Fruit fly (Drosophila melanogaster): ENCODE measurements around the gene Sirt7.

The Sirt7 gene

DNA sequence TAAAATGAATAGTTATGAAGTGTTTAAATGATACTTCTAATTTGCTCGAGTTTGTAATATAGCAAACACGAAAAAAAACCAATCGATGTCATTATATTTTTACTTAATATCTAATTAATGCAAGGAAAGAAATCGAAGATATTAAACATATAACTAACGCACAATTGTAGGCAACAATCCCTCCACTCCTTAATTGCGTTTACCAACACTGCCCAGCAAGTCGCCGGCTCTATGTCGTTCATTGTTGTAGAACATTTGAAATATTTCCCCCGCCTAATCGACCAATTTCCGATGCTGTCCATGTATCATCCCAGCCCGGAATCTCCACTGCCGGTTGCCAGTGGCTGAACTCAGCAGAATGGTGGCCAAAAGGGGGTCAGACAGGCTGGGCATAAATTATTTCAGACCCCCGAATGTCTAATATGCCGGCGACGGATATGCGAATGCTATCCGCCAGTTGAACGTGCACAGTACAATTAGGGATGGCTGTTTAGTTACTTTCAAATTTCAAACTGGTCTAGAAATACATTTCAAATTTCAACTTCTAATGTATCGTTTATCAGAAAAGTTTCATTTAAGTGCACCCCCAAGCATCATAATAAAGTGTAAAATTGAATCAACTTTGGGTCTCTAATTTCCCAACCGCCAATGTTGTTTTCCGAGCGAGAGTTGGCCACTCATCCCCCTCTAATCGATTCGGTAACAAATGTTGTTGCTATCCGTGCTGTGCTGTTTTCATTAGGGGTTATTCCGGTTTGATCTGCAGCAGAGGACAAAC lies 12.9 kb downstream of the Sirt7 start (continued):
- TF ChIP-seq Stat92E (GFP tag; optimal IDR thresholded peaks at IDR 0.05), result no peak
- TF ChIP-seq CG17568 (GFP tag; optimal IDR thresholded peaks at IDR 0.05), result no peak
- peak; percentile 14 for TF ChIP-seq Dip3 (GFP tag; optimal IDR thresholded peaks at IDR 0.05)
- TF ChIP-seq HLH54F (GFP tag; optimal IDR thresholded peaks at IDR 0.05), result no peak
- TF ChIP-seq CG8924 (tag; optimal IDR thresholded peaks at IDR 0.05), result peak; percentile 28
- TF ChIP-seq pan (optimal IDR thresholded peaks at IDR 0.05), result no peak
- TF ChIP-seq pan (GFP tag; optimal IDR thresholded peaks at IDR 0.05 in 1 of 2, IDR thresholded peaks at IDR 0.05 in 1 of 2), result peak in 1 of 2 experiments; percentile 68
- no peak for TF ChIP-seq CG6854 (GFP tag; optimal IDR thresholded peaks at IDR 0.05)
- TF ChIP-seq Jarid2 (GFP tag; optimal IDR thresholded peaks at IDR 0.05), result no peak
- no peak for TF ChIP-seq NFAT (GFP tag; IDR thresholded peaks at IDR 0.05)
- no peak for TF ChIP-seq kay (GFP tag; optimal IDR thresholded peaks at IDR 0.05)
- TF ChIP-seq tap (tag; optimal IDR thresholded peaks at IDR 0.05), result peak; percentile 48
- peak; percentile 45; the same call in 1 of the 2 replicates for TF ChIP-seq CG4730 (GFP tag; IDR thresholded peaks at IDR 0.05)
- peak; percentile 49; the same call in 1 of the 3 replicates for TF ChIP-seq CG14050 (GFP tag; IDR thresholded peaks at IDR 0.05)
- TF ChIP-seq CG2678 (tag; optimal IDR thresholded peaks at IDR 0.05), result peak; percentile 71
- TF ChIP-seq Bgb (GFP tag; IDR thresholded peaks at IDR 0.05; ENCODE audit: partially characterized antibody), result no peak
- no peak for TF ChIP-seq sc (optimal IDR thresholded peaks at IDR 0.05)
- TF ChIP-seq sc (GFP tag; optimal IDR thresholded peaks at IDR 0.05), result no peak
- TF ChIP-seq CG9932 (GFP tag; IDR thresholded peaks at IDR 0.05), result 0 out of 2 replicates have a peak, but pooled peaks have one; percentile 18
- peak; percentile 14 for TF ChIP-seq exex (tag; optimal IDR thresholded peaks at IDR 0.05)
- peak; percentile 6 for TF ChIP-seq Blimp-1 (GFP tag; optimal IDR thresholded peaks at IDR 0.05)
- no peak for TF ChIP-seq Adf1 (GFP tag; IDR thresholded peaks at IDR 0.05)
- TF ChIP-seq CG11560 (tag; IDR thresholded peaks at IDR 0.05), result no peak
- TF ChIP-seq CG13624 (GFP tag; optimal IDR thresholded peaks at IDR 0.05), result peak; percentile 11
- TF ChIP-seq vnd (GFP tag; IDR thresholded peaks at IDR 0.05; ENCODE audit: partially characterized antibody), result no peak
- TF ChIP-seq Nf-YB (GFP tag; optimal IDR thresholded peaks at IDR 0.05), result no peak
- TF ChIP-seq CkIIα-i1 (GFP tag; IDR thresholded peaks at IDR 0.05), result no peak
- no peak for TF ChIP-seq CG7271 (tag; optimal IDR thresholded peaks at IDR 0.05)
- peak; percentile 82 for TF ChIP-seq CG18599 (GFP tag; optimal IDR thresholded peaks at IDR 0.05)
- no peak for TF ChIP-seq bowl (GFP tag; IDR thresholded peaks at IDR 0.05)
- TF ChIP-seq CG9215 (GFP tag; IDR thresholded peaks at IDR 0.05), result peak; percentile 31; the same call in 1 of the 2 replicates
- peak; percentile 33 for TF ChIP-seq ind (GFP tag; optimal IDR thresholded peaks at IDR 0.05)
- no peak for TF ChIP-seq CG18764 (GFP tag; optimal IDR thresholded peaks at IDR 0.05)
- no peak for TF ChIP-seq Dll (GFP tag; IDR thresholded peaks at IDR 0.05; ENCODE audit: partially characterized antibody)
- no peak for TF ChIP-seq CG5180 (GFP tag; optimal IDR thresholded peaks at IDR 0.05)
- TF ChIP-seq dati (GFP tag; IDR thresholded peaks at IDR 0.05), result no peak
- TF ChIP-seq CG15011 (GFP tag; optimal IDR thresholded peaks at IDR 0.05), result peak; percentile 26
- peak; percentile 52 for TF ChIP-seq Fer1 (GFP tag; optimal IDR thresholded peaks at IDR 0.05)
- TF ChIP-seq mld (GFP tag; IDR thresholded peaks at IDR 0.05; ENCODE audit: partially characterized antibody), result no peak
- 0 out of 2 replicates have a peak, but pooled peaks have one; percentile 31 for TF ChIP-seq Awh (GFP tag; IDR thresholded peaks at IDR 0.05)
- peak; percentile 55 for TF ChIP-seq CG6689 (GFP tag; IDR thresholded peaks at IDR 0.05)
- peak; percentile 32 for TF ChIP-seq CG17359 (tag; optimal IDR thresholded peaks at IDR 0.05)
- no peak for TF ChIP-seq cas (GFP tag; IDR thresholded peaks at IDR 0.05)
- TF ChIP-seq CG12155 (GFP tag; optimal IDR thresholded peaks at IDR 0.05), result no peak
- TF ChIP-seq Bdp1 (GFP tag; optimal IDR thresholded peaks at IDR 0.05), result peak; percentile 1
- TF ChIP-seq tll (GFP tag; optimal IDR thresholded peaks at IDR 0.05), result no peak
- no peak for TF ChIP-seq CG17612 (GFP tag; IDR thresholded peaks at IDR 0.05)
- TF ChIP-seq mirr (GFP tag; optimal IDR thresholded peaks at IDR 0.05), result no peak
- TF ChIP-seq Dip2 (GFP tag; IDR thresholded peaks at IDR 0.05), result no peak

Data from whole organism, embryonic.